Worm (Caenorhabditis elegans) whole organism, L3 larva: ENCODE results near the gene clec-182.

ENCODE experiments used
- R02D3.7 ChIP-seq: fragments of 150-350 bp; optimal IDR thresholded peaks from 2 replicates; lab custom pipeline; 2014; ENCODE audit warnings: missing biosample characterization, missing genetic modification characterization
- ZK546.5 ChIP-seq: sonication (generic microtip); optimal IDR thresholded peaks from 2 replicates; lab custom pipeline; 2017; ENCODE audit warnings: missing biosample characterization, missing genetic modification characterization
- aly-2 ChIP-seq: fragments of 150-350 bp; optimal IDR thresholded peaks from 2 replicates; lab custom pipeline; 2014; ENCODE audit warnings: missing biosample characterization, missing genetic modification characterization
- ceh-16 ChIP-seq: sonication (generic microtip); optimal IDR thresholded peaks from 2 replicates; lab custom pipeline; 2017; ENCODE audit warnings: missing biosample characterization, missing genetic modification characterization
- ceh-82 ChIP-seq: fragments of 150-350 bp; optimal IDR thresholded peaks from 2 replicates; lab custom pipeline; 2014; ENCODE audit warnings: missing biosample characterization, missing genetic modification characterization
- ceh-9 ChIP-seq: sonication (generic microtip); optimal IDR thresholded peaks from 2 replicates; lab custom pipeline; 2018; ENCODE audit warnings: missing biosample characterization, missing genetic modification characterization
- daf-12 ChIP-seq: fragments of 150-350 bp; optimal IDR thresholded peaks from 2 replicates; lab custom pipeline; 2014; ENCODE audit warnings: missing biosample characterization, missing genetic modification reagents, missing genetic modification characterization
- egl-27 ChIP-seq: sonication (generic microtip); optimal IDR thresholded peaks from 4 replicates; lab custom pipeline; 2017; ENCODE audit warnings: missing biosample characterization, missing genetic modification reagents, missing genetic modification characterization
- elt-1 ChIP-seq: fragments of 150-350 bp; optimal IDR thresholded peaks from 2 replicates; lab custom pipeline; 2014; ENCODE audit warnings: missing biosample characterization, missing genetic modification characterization
- elt-2 ChIP-seq: sonication (generic microtip); optimal IDR thresholded peaks from 2 replicates; lab custom pipeline; 2016; ENCODE audit warnings: missing genetic modification reagents, mild to moderate bottlenecking, missing genetic modification characterization, missing compliant biosample characterization
- elt-3 ChIP-seq, 3 experiments: fragments of 150-350 bp in 1 of 3; sonication (generic microtip) in 2 of 3; optimal IDR thresholded peaks; 2 replicates in 2 of 3; 4 replicates in 1 of 3; lab custom pipeline; 2014 to 2017; ENCODE audit warnings: missing biosample characterization in 3 of 3, missing genetic modification characterization in 3 of 3
- fkh-10 ChIP-seq: sonication (generic microtip); optimal IDR thresholded peaks from 2 replicates; lab custom pipeline; 2017; ENCODE audit warnings: missing biosample characterization, missing genetic modification reagents, missing genetic modification characterization
- fkh-2 ChIP-seq: fragments of 150-350 bp; optimal IDR thresholded peaks from 2 replicates; lab custom pipeline; 2014; ENCODE audit warnings: missing biosample characterization, missing genetic modification reagents, missing genetic modification characterization
- fos-1 ChIP-seq: fragments of 150-350 bp; optimal IDR thresholded peaks from 2 replicates; lab custom pipeline; 2014; ENCODE audit warnings: missing biosample characterization, missing genetic modification characterization
- hmg-11 ChIP-seq: sonication (generic microtip); optimal IDR thresholded peaks from 2 replicates; lab custom pipeline; 2016; ENCODE audit warnings: missing genetic modification characterization, missing compliant biosample characterization
- jun-1 ChIP-seq: fragments of 150-350 bp; optimal IDR thresholded peaks from 2 replicates; lab custom pipeline; 2014; ENCODE audit warnings: missing biosample characterization, missing genetic modification reagents, missing genetic modification characterization
- lin-15B ChIP-seq: fragments of 150-350 bp; optimal IDR thresholded peaks from 2 replicates; lab custom pipeline; 2014; ENCODE audit warnings: missing biosample characterization, missing genetic modification characterization
- lin-39 ChIP-seq: fragments of 150-350 bp; optimal IDR thresholded peaks from 2 replicates; lab custom pipeline; 2018; ENCODE audit warnings: missing biosample characterization, missing genetic modification reagents, missing genetic modification characterization
- lsy-12 ChIP-seq: sonication (generic microtip); optimal IDR thresholded peaks from 2 replicates; lab custom pipeline; 2016; ENCODE audit warnings: mild to moderate bottlenecking, missing genetic modification characterization, missing compliant biosample characterization
- mdl-1 ChIP-seq: fragments of 150-350 bp; optimal IDR thresholded peaks from 2 replicates; lab custom pipeline; 2014; ENCODE audit warnings: missing biosample characterization, missing genetic modification characterization
- mml-1 ChIP-seq: fragments of 150-350 bp; sonication (generic microtip); optimal IDR thresholded peaks from 3 replicates; lab custom pipeline; 2014; ENCODE audit warnings: missing biosample characterization, missing genetic modification characterization
- nfya-1 ChIP-seq: sonication (generic microtip); optimal IDR thresholded peaks from 2 replicates; lab custom pipeline; 2017; ENCODE audit warnings: missing genetic modification characterization, mild to moderate bottlenecking, missing compliant biosample characterization, antibody characterized with exemption, moderate library complexity; ENCODE audit not compliant: insufficient read depth
- nhr-11 ChIP-seq: fragments of 150-350 bp; optimal IDR thresholded peaks from 2 replicates; lab custom pipeline; 2014; ENCODE audit warnings: missing biosample characterization, missing genetic modification characterization
- nhr-23 ChIP-seq: fragments of 150-350 bp; optimal IDR thresholded peaks from 2 replicates; lab custom pipeline; 2014; ENCODE audit warnings: missing biosample characterization, missing genetic modification reagents, missing genetic modification characterization
- nhr-237 ChIP-seq: fragments of 150-350 bp; optimal IDR thresholded peaks from 2 replicates; lab custom pipeline; 2014; ENCODE audit warnings: missing biosample characterization, missing genetic modification characterization
- nhr-25 ChIP-seq: sonication (generic microtip); optimal IDR thresholded peaks from 2 replicates; lab custom pipeline; 2017; ENCODE audit warnings: missing biosample characterization, missing genetic modification characterization
- nhr-28 ChIP-seq: fragments of 150-350 bp; optimal IDR thresholded peaks from 2 replicates; lab custom pipeline; 2014; ENCODE audit warnings: missing biosample characterization, missing genetic modification characterization
- nhr-43 ChIP-seq: sonication (generic microtip); optimal IDR thresholded peaks from 2 replicates; lab custom pipeline; 2016; ENCODE audit warnings: mild to moderate bottlenecking, missing genetic modification characterization, missing compliant biosample characterization; ENCODE audit not compliant: poor library complexity, severe bottlenecking
- nhr-67 ChIP-seq: fragments of 150-350 bp; optimal IDR thresholded peaks from 2 replicates; lab custom pipeline; 2014; ENCODE audit warnings: missing biosample characterization, missing genetic modification characterization
- nhr-77 ChIP-seq: fragments of 150-350 bp; optimal IDR thresholded peaks from 2 replicates; lab custom pipeline; 2014; ENCODE audit warnings: missing biosample characterization, missing genetic modification characterization
- pqm-1 ChIP-seq: fragments of 150-350 bp; optimal IDR thresholded peaks from 2 replicates; lab custom pipeline; 2017; ENCODE audit warnings: missing biosample characterization, missing genetic modification characterization, inconsistent platforms
- sea-2 ChIP-seq: fragments of 150-350 bp; sonication (generic microtip); optimal IDR thresholded peaks from 4 replicates; lab custom pipeline; 2014; ENCODE audit warnings: missing biosample characterization, missing genetic modification reagents, missing genetic modification characterization
- skn-1 ChIP-seq: fragments of 150-350 bp; optimal IDR thresholded peaks from 2 replicates; lab custom pipeline; 2014; ENCODE audit warnings: missing biosample characterization, missing genetic modification characterization
- snpc-4 ChIP-seq: fragments of 150-350 bp; optimal IDR thresholded peaks from 2 replicates; lab custom pipeline; 2014; ENCODE audit warnings: missing biosample characterization, missing genetic modification characterization
- tbx-2 ChIP-seq: sonication (generic microtip); optimal IDR thresholded peaks from 2 replicates; lab custom pipeline; 2016; ENCODE audit warnings: mild to moderate bottlenecking, missing genetic modification characterization, missing compliant biosample characterization
- zag-1 ChIP-seq: fragments of 150-350 bp; optimal IDR thresholded peaks from 2 replicates; lab custom pipeline; 2014; ENCODE audit warnings: missing biosample characterization, missing genetic modification characterization
- ztf-4 ChIP-seq: fragments of 150-350 bp; optimal IDR thresholded peaks from 2 replicates; lab custom pipeline; 2014; ENCODE audit warnings: missing biosample characterization, missing genetic modification characterization

Gene clec-182

DNA sequence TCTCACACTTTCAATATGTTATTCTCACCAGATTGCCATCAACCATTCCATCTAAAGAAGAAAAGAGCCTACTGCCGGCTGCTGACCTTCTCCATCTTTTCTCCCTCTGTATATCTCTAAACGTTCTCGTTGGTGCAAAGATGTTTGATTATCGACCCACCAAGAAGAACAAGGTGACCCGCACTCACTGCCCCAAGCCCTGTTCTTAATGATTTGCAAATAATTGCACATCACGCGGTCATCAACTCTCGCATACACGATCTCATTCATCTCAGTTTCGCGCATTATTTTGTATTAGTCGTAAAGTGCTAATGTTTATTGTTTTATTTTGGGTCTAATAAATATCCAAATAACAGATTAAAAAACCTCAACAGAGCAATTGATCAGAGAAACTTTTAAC, 21.3 kb upstream of the clec-182 start:
- TF ChIP-seq fkh-10 (GFP tag; lab: Kevin White, UChicago) (no peak), zag-1 (tag; lab: Kevin White, UChicago) (no peak), daf-12 (no peak)

DNA sequence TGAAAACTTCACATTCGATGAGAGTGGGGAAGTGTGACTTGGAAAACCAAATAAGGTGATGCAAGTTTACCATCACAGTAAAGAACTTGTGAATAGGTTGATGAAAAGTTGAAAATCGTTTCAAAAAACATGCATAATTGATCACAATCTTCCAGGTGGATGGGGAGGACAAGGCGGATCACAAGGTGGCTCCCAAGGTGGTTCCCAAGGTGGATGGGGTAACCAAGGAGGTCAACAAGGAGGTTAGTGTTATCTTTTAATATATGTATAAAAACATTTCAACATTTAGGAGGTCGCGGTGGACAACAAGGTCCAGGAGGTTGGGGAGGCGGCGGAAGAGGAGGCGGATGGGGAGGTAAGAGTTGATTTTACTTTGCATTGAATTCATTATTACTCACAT, 19.5 kb upstream of the clec-182 start, which contains the start of gene T28C6.10:
TSS of gene T28C6.10 (plus strand) at position 301 of the 400 bp plus-strand sequence.
- TF ChIP-seq ceh-82 (no peak), nhr-237 (tag; lab: Kevin White, UChicago) (no peak), mdl-1 (tag; lab: Kevin White, UChicago) (no peak), egl-27 (tag; lab: Kevin White, UChicago) (no peak), pqm-1 (tag; lab: Kevin White, UChicago) (no peak), elt-2 (tag; lab: Kevin White, UChicago) (no peak), mml-1 (tag; lab: Kevin White, UChicago) (no peak), nhr-23 (no peak), ztf-4 (tag; lab: Kevin White, UChicago) (no peak), sea-2 (GFP tag; lab: Kevin White, UChicago) (no peak), lin-39 (no peak), ceh-16 (tag; lab: Kevin White, UChicago) (no peak), ZK546.5 (tag; lab: Kevin White, UChicago) (no peak), R02D3.7 (tag; lab: Kevin White, UChicago) (no peak), elt-1 (tag; lab: Kevin White, UChicago) (no peak), nhr-28 (tag; lab: Kevin White, UChicago) (no peak), hmg-11 (tag; lab: Kevin White, UChicago) (no peak)

DNA sequence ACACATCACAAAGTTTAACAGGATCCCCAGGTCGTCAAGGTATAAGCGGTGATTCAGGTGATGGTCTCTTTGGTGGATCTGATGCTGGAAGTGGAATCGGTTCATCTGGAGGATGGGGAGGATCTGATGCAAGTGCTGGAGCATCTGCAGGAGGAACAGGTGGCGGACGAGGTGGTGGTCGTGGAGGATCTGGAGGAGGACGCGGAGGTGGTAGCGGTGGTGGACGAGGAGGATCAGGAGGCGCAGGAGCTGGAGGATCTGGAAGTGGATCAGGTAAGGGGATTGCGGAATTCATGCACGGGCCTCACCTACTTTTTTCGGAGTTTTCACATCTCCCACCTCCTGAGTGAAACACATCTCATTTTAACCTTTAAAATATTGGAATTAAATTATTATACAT, 18.5 kb upstream of the clec-182 start:
- TF ChIP-seq jun-1 = no peak
- no peak for TF ChIP-seq lsy-12 (tag; lab: Kevin White, UChicago)
- no peak for TF ChIP-seq fkh-10 (GFP tag; lab: Kevin White, UChicago)
- TF ChIP-seq nhr-28 (tag; lab: Kevin White, UChicago) = no peak
- TF ChIP-seq nhr-43 = no peak
- TF ChIP-seq elt-2 (tag; lab: Kevin White, UChicago) = no peak
- TF ChIP-seq nhr-67 = no peak
- no peak for TF ChIP-seq nhr-23

DNA sequence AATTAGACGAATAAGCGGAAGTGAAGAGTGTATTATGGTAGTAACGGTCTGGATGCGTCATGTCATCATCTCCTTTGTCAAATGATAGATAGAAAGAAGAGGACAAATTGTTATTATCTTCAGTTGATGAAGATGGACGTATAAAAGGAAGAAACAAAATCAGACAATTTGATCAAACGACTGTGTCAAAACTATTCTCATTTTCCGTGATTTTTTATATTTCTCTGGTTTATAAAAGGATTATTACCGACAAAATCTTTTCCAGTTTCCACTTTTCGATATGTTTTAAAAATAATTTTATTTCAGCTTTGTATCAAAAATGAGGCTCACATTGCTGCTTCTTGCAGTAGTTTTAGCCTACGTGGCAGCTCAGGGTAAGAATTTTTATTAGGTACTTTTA, 17.9 kb upstream of the clec-182 start, which contains the start of gene grsp-2:
TSS of gene grsp-2 (plus strand) at position 301 of the 400 bp plus-strand sequence.
- no peak for TF ChIP-seq tbx-2
- no peak for TF ChIP-seq skn-1
- TF ChIP-seq ceh-16 (tag; lab: Kevin White, UChicago) = no peak
- no peak for TF ChIP-seq snpc-4 (tag; lab: Kevin White, UChicago)
- TF ChIP-seq nhr-28 (tag; lab: Kevin White, UChicago) = no peak
- TF ChIP-seq nhr-67 = no peak
- TF ChIP-seq jun-1 = no peak
- TF ChIP-seq nfya-1 (tag; lab: Kevin White, UChicago) = no peak
- no peak for TF ChIP-seq pqm-1 (tag; lab: Kevin White, UChicago)
- TF ChIP-seq ztf-4 (tag; lab: Kevin White, UChicago) = no peak

DNA sequence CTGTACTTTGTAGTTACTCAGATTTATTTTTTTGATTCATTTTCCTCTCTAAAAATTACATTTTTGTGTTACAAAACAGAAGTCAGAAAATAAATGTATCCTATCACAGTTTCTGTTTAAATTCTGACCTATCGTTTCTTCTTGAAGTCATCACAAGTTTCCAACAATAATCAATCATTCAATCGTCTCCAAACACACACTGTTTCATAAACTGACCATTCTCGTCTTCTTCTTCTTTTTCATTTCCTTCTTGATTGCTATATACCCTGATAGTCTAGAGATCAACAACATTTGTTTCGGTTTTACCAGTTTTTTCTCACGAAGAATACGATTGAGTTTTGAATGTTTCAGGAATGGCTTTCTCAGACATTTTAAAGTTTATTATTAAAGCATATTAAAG, 17.0 kb upstream of the clec-182 start:
- TF ChIP-seq nhr-43 (peak; percentile 2), elt-2 (tag; lab: Kevin White, UChicago) (no peak), fkh-10 (GFP tag; lab: Kevin White, UChicago) (no peak), fos-1 (tag; lab: Kevin White, UChicago) (no peak), lin-15B (tag; lab: Kevin White, UChicago) (no peak), pqm-1 (tag; lab: Kevin White, UChicago) (no peak), sea-2 (GFP tag; lab: Kevin White, UChicago) (no peak), fkh-2 (no peak), elt-3 (tag; optimal IDR thresholded peaks at IDR 0.05; lab: Kevin White, UChicago) (peak in 1 of 3 experiments; percentile 48), nhr-77 (tag; lab: Kevin White, UChicago) (no peak), nhr-25 (tag; lab: Kevin White, UChicago) (no peak), nhr-23 (peak; percentile 66), nhr-11 (tag; lab: Kevin White, UChicago) (no peak), mdl-1 (tag; lab: Kevin White, UChicago) (no peak), ceh-82 (no peak), ceh-9 (tag; lab: Kevin White, UChicago) (no peak), aly-2 (tag; lab: Kevin White, UChicago) (no peak), skn-1 (no peak)
